Worm (Caenorhabditis elegans): ENCODE results near the gene F45H10.5.

- TF ChIP-seq tlf-1 (GFP tag; optimal IDR thresholded peaks at IDR 0.05): no peak
- no peak for TF ChIP-seq lin-35 (GFP tag; optimal IDR thresholded peaks at IDR 0.05)
- TF ChIP-seq bed-1 (GFP tag; IDR thresholded peaks at IDR 0.05): no peak
- TF ChIP-seq B0019.2 (GFP tag; conservative IDR thresholded peaks at IDR 0.05): no peak
- no peak for TF ChIP-seq snpc-4 (GFP tag; optimal IDR thresholded peaks at IDR 0.05)
- no peak for TF ChIP-seq snpc-4 (tag; optimal IDR thresholded peaks at IDR 0.05)
- TF ChIP-seq F23B12.7 (tag; optimal IDR thresholded peaks at IDR 0.05; ENCODE audit: insufficient read depth): no peak
- TF ChIP-seq rec-8 (tag; optimal IDR thresholded peaks at IDR 0.05): no peak
Observed at ce11 chrII:13501575-13501974, at the start of gene F45H10.5.
